Fruit fly (Drosophila melanogaster): Measurements from ENCODE around the gene CG17929.

The CG17929 gene

DNA sequence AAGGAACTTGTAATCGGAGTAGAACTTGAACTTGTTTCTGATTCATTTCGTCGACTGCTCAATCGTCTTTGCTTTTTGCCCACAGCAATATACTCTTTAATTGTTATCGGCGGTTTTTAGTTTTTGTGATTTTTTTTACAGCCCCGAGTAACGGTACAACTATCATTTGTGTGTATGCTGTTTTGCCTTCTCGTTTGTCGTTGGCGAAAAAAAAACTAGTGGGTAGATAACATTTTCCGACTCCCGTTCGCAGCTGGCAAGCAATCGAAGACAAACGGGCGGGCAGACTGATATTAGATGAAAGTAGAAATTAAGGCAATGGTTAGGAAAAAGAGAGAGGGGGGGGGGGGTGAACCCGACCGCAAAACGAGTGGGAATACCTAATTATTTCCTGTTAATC, 37.4 kb upstream of the CG17929 start:
- TF ChIP-seq CG32121 (GFP tag; IDR thresholded peaks at IDR 0.05) (no peak), D1 (tag; optimal IDR thresholded peaks at IDR 0.05) (no peak), CG9948 (tag; optimal IDR thresholded peaks at IDR 0.05) (no peak), CG13204 (GFP tag; optimal IDR thresholded peaks at IDR 0.05) (no peak), CG8159 (tag; optimal IDR thresholded peaks at IDR 0.05) (no peak), CG12605 (GFP tag; IDR thresholded peaks at IDR 0.05) (no peak), CG17806 (tag; optimal IDR thresholded peaks at IDR 0.05) (no peak)

dm6 chr3R:16288714-16289291, 36.5 kb upstream of the CG17929 start:
- TF ChIP-seq CG34367 (tag; optimal IDR thresholded peaks at IDR 0.05) (no peak), gl (tag; optimal IDR thresholded peaks at IDR 0.05) (peak; percentile 38), EcR (GFP tag; optimal IDR thresholded peaks at IDR 0.05) (peak; percentile 90), Pif1B (GFP tag; optimal IDR thresholded peaks at IDR 0.05) (no peak), Pif1A (GFP tag; optimal IDR thresholded peaks at IDR 0.05) (no peak), CG8159 (tag; optimal IDR thresholded peaks at IDR 0.05) (peak; percentile 1)

dm6 chr3R:16290242-16290824, 35.0 kb upstream of the CG17929 start:
- TF ChIP-seq EcR (GFP tag; optimal IDR thresholded peaks at IDR 0.05): peak; percentile 82
- TF ChIP-seq Pif1A (GFP tag; optimal IDR thresholded peaks at IDR 0.05): no peak
- TF ChIP-seq CG15710 (tag; optimal IDR thresholded peaks at IDR 0.05): no peak
- no peak for TF ChIP-seq CG12605 (GFP tag; IDR thresholded peaks at IDR 0.05)
- peak; percentile 26 for TF ChIP-seq Snoo (tag; optimal IDR thresholded peaks at IDR 0.05)

DNA sequence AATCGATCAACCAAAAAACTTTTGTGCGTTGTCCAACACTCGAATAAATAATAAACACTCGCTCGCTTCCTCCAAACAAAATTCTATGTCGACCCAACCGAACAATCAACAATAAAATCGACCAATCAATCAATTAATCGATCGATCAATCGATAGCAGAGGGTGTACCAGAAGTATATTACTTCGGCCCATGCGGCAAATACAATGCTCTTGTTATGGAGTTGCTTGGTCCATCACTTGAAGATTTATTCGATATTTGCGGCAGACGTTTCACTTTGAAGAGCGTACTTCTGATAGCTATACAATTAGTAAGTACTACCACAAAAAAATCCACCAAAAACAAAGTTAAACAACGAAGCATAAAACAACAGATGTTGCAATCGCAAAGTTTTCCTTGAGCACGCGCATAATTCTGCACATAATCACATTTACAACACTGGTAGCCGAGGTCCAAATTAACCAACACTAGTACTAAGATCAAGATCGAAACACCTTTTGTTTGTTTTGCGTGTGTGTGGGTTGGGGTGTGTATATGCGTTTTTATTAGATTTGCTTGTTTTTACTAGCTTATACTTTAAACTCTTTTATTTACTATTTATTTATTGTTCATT, 29.7 kb upstream of the CG17929 start:
- TF ChIP-seq Snoo (tag; optimal IDR thresholded peaks at IDR 0.05) (no peak), CG32121 (GFP tag; IDR thresholded peaks at IDR 0.05) (no peak), rn (GFP tag; IDR thresholded peaks at IDR 0.05) (no peak), CG8301 (tag; optimal IDR thresholded peaks at IDR 0.05) (no peak), Pif1A (GFP tag; optimal IDR thresholded peaks at IDR 0.05) (no peak), CG34367 (tag; optimal IDR thresholded peaks at IDR 0.05) (no peak), CG14655 (GFP tag; optimal IDR thresholded peaks at IDR 0.05) (no peak), CG13204 (GFP tag; optimal IDR thresholded peaks at IDR 0.05) (no peak), CG15710 (tag; optimal IDR thresholded peaks at IDR 0.05) (no peak)

dm6 chr3R:16305185-16305989, 19.9 kb upstream of the CG17929 start, which contains the start of gene Zip89B:
TSS of gene Zip89B (plus strand) at chr3R:16305758.
- peak; percentile 93 for TF ChIP-seq EcR (GFP tag; optimal IDR thresholded peaks at IDR 0.05)
- no peak for TF ChIP-seq CG9948 (tag; optimal IDR thresholded peaks at IDR 0.05)
- TF ChIP-seq CG15710 (tag; optimal IDR thresholded peaks at IDR 0.05): no peak
- TF ChIP-seq Pif1B (GFP tag; optimal IDR thresholded peaks at IDR 0.05): peak; percentile 23
- TF ChIP-seq CG8159 (tag; optimal IDR thresholded peaks at IDR 0.05): no peak

dm6 chr3R:16308057-16308456, 17.2 kb upstream of the CG17929 start:
- no peak for TF ChIP-seq CG13204 (GFP tag; optimal IDR thresholded peaks at IDR 0.05)
- peak; percentile 69 for TF ChIP-seq EcR (GFP tag; optimal IDR thresholded peaks at IDR 0.05)

DNA sequence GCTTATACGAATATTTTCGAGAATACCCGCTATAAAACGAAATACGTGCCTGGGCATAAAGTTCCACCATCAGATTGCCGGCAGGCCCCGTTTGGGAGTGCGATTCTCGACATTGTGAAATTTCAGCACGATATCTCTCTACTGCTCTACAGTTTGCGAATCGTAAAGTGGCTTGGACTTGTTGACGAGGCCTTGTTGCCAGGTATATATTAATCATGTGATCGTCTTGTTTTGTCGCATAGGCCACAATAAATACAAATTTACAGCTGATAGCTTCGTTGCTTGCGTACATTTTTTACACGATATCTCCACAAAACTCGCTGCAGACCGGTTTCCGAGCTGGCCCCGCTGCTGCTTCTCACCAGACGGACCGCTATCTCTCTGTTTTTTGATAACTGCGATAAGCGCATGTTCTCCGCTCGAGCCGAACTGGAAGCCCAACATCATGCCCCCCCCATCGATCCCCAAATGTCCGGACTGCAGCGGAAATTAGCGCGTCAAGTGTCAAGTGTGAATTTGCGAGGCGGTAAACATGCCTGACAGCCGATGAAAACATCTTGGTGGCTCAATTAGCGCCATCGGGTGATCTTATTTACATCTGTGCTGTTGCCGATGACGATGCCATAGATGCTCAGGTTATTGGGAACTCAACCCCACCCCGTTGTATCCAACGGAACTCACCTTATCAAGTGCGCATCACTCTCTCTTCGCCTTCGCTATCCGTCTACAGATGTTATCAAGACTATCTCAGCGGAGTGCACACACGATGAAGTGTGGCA, 15.8 kb upstream of the CG17929 start:
- no peak for TF ChIP-seq gl (tag; optimal IDR thresholded peaks at IDR 0.05)
- no peak for TF ChIP-seq Pif1B (GFP tag; optimal IDR thresholded peaks at IDR 0.05)
- TF ChIP-seq CG17806 (tag; optimal IDR thresholded peaks at IDR 0.05): no peak
- no peak for TF ChIP-seq CG10348 (GFP tag; IDR thresholded peaks at IDR 0.05)
- TF ChIP-seq CG4496 (GFP tag; IDR thresholded peaks at IDR 0.05): 0 out of 3 replicates have a peak, but pooled peaks have one; percentile 42
- TF ChIP-seq D1 (tag; optimal IDR thresholded peaks at IDR 0.05): no peak
- TF ChIP-seq EcR (GFP tag; optimal IDR thresholded peaks at IDR 0.05): no peak
- TF ChIP-seq fd96Ca (GFP tag; IDR thresholded peaks at IDR 0.05): no peak
- TF ChIP-seq CG14655 (GFP tag; optimal IDR thresholded peaks at IDR 0.05): no peak
- peak; percentile 30; the same call in 1 of the 2 replicates for TF ChIP-seq CG32121 (GFP tag; IDR thresholded peaks at IDR 0.05)
- no peak for TF ChIP-seq Snoo (tag; optimal IDR thresholded peaks at IDR 0.05)
- TF ChIP-seq CG9948 (tag; optimal IDR thresholded peaks at IDR 0.05): no peak
- TF ChIP-seq CG13204 (GFP tag; optimal IDR thresholded peaks at IDR 0.05): peak; percentile 67
- TF ChIP-seq CG12605 (GFP tag; IDR thresholded peaks at IDR 0.05): 0 out of 2 replicates have a peak, but pooled peaks have one; percentile 17
- TF ChIP-seq CG8159 (tag; optimal IDR thresholded peaks at IDR 0.05): peak; percentile 19
- no peak for TF ChIP-seq Ets98B (GFP tag; IDR thresholded peaks at IDR 0.05)
- peak; percentile 10 for TF ChIP-seq Pif1A (GFP tag; optimal IDR thresholded peaks at IDR 0.05)
- TF ChIP-seq rn (GFP tag; IDR thresholded peaks at IDR 0.05): no peak
- TF ChIP-seq CG34367 (tag; optimal IDR thresholded peaks at IDR 0.05): no peak
- no peak for TF ChIP-seq CG8301 (tag; optimal IDR thresholded peaks at IDR 0.05)
- peak; percentile 10 for TF ChIP-seq CG15710 (tag; optimal IDR thresholded peaks at IDR 0.05)

All from whole organism, pupa.